Fruit fly (Drosophila melanogaster) whole organism, embryonic: ENCODE data around the gene CG12177.

Experiments used
- ATbp ChIP-seq: fragments of 200-800 bp; sonication (Bioruptor generic); optimal IDR thresholded peaks from 2 replicates; lab custom pipeline; 2017; ENCODE audit warnings: missing biosample characterization, mild to moderate bottlenecking, missing genetic modification characterization, missing genetic modification reagents
- Atf3 ChIP-seq: fragments of 200-800 bp; sonication (Bioruptor generic); optimal IDR thresholded peaks from 3 replicates; lab custom pipeline; 2016; ENCODE audit warnings: missing biosample characterization, missing genetic modification characterization
- Awh ChIP-seq: fragments of 200-800 bp; sonication (Bioruptor generic); IDR thresholded peaks from 2 replicates; pipeline ENCODE4, ENCODE4 v1.3.6; 2022; ENCODE audit warnings: missing biosample characterization, missing genetic modification characterization
- CG11456 ChIP-seq: fragments of 200-800 bp; sonication (Bioruptor generic); IDR thresholded peaks from 3 replicates; pipeline ENCODE4 v1.3.6; 2022; ENCODE audit warnings: missing biosample characterization, missing genetic modification characterization
- CG11695 ChIP-seq: fragments of 200-800 bp; sonication (Bioruptor generic); IDR thresholded peaks from 3 replicates; pipeline ENCODE4 v1.3.6; 2022; ENCODE audit warnings: missing biosample characterization, missing genetic modification characterization
- CG12071 ChIP-seq: fragments of 200-800 bp; sonication (Bioruptor generic); optimal IDR thresholded peaks from 3 replicates; lab custom pipeline; 2018; ENCODE audit warnings: missing biosample characterization, mild to moderate bottlenecking, missing genetic modification characterization
- CG14050 ChIP-seq: fragments of 200-800 bp; sonication (Bioruptor generic); IDR thresholded peaks from 3 replicates; pipeline ENCODE4 v1.3.6; 2022; ENCODE audit warnings: missing biosample characterization, missing genetic modification characterization
- CG15514 ChIP-seq: fragments of 200-800 bp; sonication (Bioruptor generic); optimal IDR thresholded peaks from 3 replicates; lab custom pipeline; 2017; ENCODE audit warnings: missing biosample characterization, missing genetic modification characterization, mild to moderate bottlenecking, moderate library complexity, missing genetic modification reagents
- CG17568 ChIP-seq: fragments of 200-800 bp; sonication (Bioruptor generic); optimal IDR thresholded peaks from 2 replicates; lab custom pipeline; 2018; ENCODE audit warnings: missing biosample characterization, mild to moderate bottlenecking, missing genetic modification characterization, moderate library complexity
- CG18764 ChIP-seq: fragments of 200-800 bp; sonication (Bioruptor generic); optimal IDR thresholded peaks from 3 replicates; lab custom pipeline; 2016; ENCODE audit warnings: missing biosample characterization, missing genetic modification characterization
- CG2712 ChIP-seq: fragments of 200-800 bp; optimal IDR thresholded peaks from 3 replicates; lab custom pipeline; 2019; ENCODE audit warnings: missing biosample characterization, mild to moderate bottlenecking, missing genetic modification characterization, moderate library complexity
- CG7987 ChIP-seq: fragments of 200-800 bp; sonication (Bioruptor generic); optimal IDR thresholded peaks from 2 replicates; lab custom pipeline; 2018; ENCODE audit warnings: missing biosample characterization, mild to moderate bottlenecking, missing genetic modification characterization, moderate library complexity
- CG8290 ChIP-seq, 3 experiments: fragments of 200-800 bp; sonication (Bioruptor generic); optimal IDR thresholded peaks; 2 replicates each; lab custom pipeline; 2016 to 2019; ENCODE audit warnings: missing biosample characterization in 3 of 3, missing genetic modification characterization in 3 of 3, mild to moderate bottlenecking in 2 of 3, moderate library complexity in 1 of 3
- D ChIP-seq, 2 experiments: fragments of 200-800 bp in 1 of 2; fragments of >200 bp in 1 of 2; sonication (Bioruptor generic) in 1 of 2; optimal IDR thresholded peaks; 2 replicates in 1 of 2; 3 replicates in 1 of 2; lab custom pipeline; 2017; ENCODE audit warnings: mild to moderate bottlenecking in 1 of 2, missing biosample characterization in 1 of 2, missing genetic modification characterization in 1 of 2, missing genetic modification reagents in 1 of 2
- Dip3 ChIP-seq: fragments of 200-800 bp; sonication (Bioruptor generic); optimal IDR thresholded peaks from 3 replicates; lab custom pipeline; 2016; ENCODE audit warnings: missing biosample characterization, missing genetic modification characterization
- E2f1 ChIP-seq: fragments of 200-800 bp; sonication (Bioruptor generic); IDR thresholded peaks from 2 replicates; pipeline ENCODE4 v1.3.6; 2022; ENCODE audit warnings: missing biosample characterization, missing genetic modification characterization
- Eip74EF ChIP-seq, 2 experiments: fragments of 200-800 bp in 1 of 2; fragments of >200 bp in 1 of 2; sonication (Bioruptor generic) in 1 of 2; optimal IDR thresholded peaks; 2 replicates each; lab custom pipeline; 2017 to 2019; ENCODE audit warnings: missing biosample characterization in 2 of 2, missing genetic modification characterization in 2 of 2, mild to moderate bottlenecking in 1 of 2, moderate library complexity in 1 of 2
- Gug ChIP-seq: fragments of 200-800 bp; sonication (Bioruptor generic); IDR thresholded peaks from 4 replicates; pipeline ENCODE4 v1.3.6; 2022; ENCODE audit warnings: missing biosample characterization, missing genetic modification characterization
- Lim3 ChIP-seq: fragments of 200-800 bp; sonication (Bioruptor generic); IDR thresholded peaks from 2 replicates; pipeline ENCODE4 v1.3.6; 2022; ENCODE audit warnings: missing biosample characterization, missing genetic modification characterization
- PHDP ChIP-seq: fragments of 200-800 bp; sonication (Bioruptor generic); optimal IDR thresholded peaks from 3 replicates; lab custom pipeline; 2018; ENCODE audit warnings: missing biosample characterization, mild to moderate bottlenecking, missing genetic modification characterization, moderate library complexity
- TFAM ChIP-seq: fragments of 200-800 bp; sonication (Bioruptor generic); optimal IDR thresholded peaks from 2 replicates; lab custom pipeline; 2017; ENCODE audit warnings: missing biosample characterization, missing genetic modification characterization, inconsistent platforms
- Trl ChIP-seq, 3 experiments: fragments of >200 bp in 2 of 3; fragments of 200-800 bp in 1 of 3; sonication (Bioruptor generic) in 1 of 3; optimal IDR thresholded peaks; 2 replicates in 1 of 3; 3 replicates in 2 of 3; lab custom pipeline; 2016 to 2017; ENCODE audit warnings: missing biosample characterization in 1 of 3, missing genetic modification characterization in 1 of 3
- YL-1 ChIP-seq: fragments of 200-800 bp; sonication (Bioruptor generic); optimal IDR thresholded peaks from 3 replicates; lab custom pipeline; 2017; ENCODE audit warnings: missing biosample characterization, mild to moderate bottlenecking, missing genetic modification characterization
- ab ChIP-seq: fragments of 200-800 bp; sonication (Bioruptor generic); optimal IDR thresholded peaks from 2 replicates; lab custom pipeline; 2016; ENCODE audit warnings: missing biosample characterization, missing genetic modification characterization
- abd-A ChIP-seq: fragments of 200-800 bp; sonication (Bioruptor generic); optimal IDR thresholded peaks from 3 replicates; lab custom pipeline; 2019; ENCODE audit warnings: missing biosample characterization, mild to moderate bottlenecking, missing genetic modification characterization, moderate library complexity
- cato ChIP-seq: fragments of 200-800 bp; sonication (Bioruptor generic); optimal IDR thresholded peaks from 2 replicates; lab custom pipeline; 2016; ENCODE audit warnings: missing biosample characterization, missing genetic modification characterization, borderline replicate concordance
- corto ChIP-seq: fragments of 200-800 bp; sonication (Bioruptor generic); optimal IDR thresholded peaks from 2 replicates; lab custom pipeline; 2016; ENCODE audit warnings: missing biosample characterization, mild to moderate bottlenecking, missing genetic modification characterization, moderate library complexity
- dimm ChIP-seq: fragments of 200-800 bp; sonication (Bioruptor generic); IDR thresholded peaks from 2 replicates; pipeline ENCODE4 v1.3.6; 2022; ENCODE audit warnings: missing biosample characterization, missing genetic modification characterization
- ems ChIP-seq: fragments of 200-800 bp; sonication (Bioruptor generic); optimal IDR thresholded peaks from 3 replicates; lab custom pipeline; 2016; ENCODE audit warnings: missing biosample characterization, missing genetic modification characterization
- eve ChIP-seq, 2 experiments: fragments of >200 bp; optimal IDR thresholded peaks; 2 replicates each; lab custom pipeline; 2017; ENCODE audit warnings: missing biosample characterization in 2 of 2, missing genetic modification characterization in 2 of 2
- exex ChIP-seq: fragments of 200-800 bp; sonication (Bioruptor generic); optimal IDR thresholded peaks from 4 replicates; lab custom pipeline; 2018; ENCODE audit warnings: missing biosample characterization, mild to moderate bottlenecking, missing genetic modification characterization, moderate library complexity
- eyg ChIP-seq: fragments of 200-800 bp; sonication (Bioruptor generic); optimal IDR thresholded peaks from 3 replicates; lab custom pipeline; 2016; ENCODE audit warnings: missing biosample characterization, missing genetic modification characterization
- her ChIP-seq: fragments of 200-800 bp; sonication (Bioruptor generic); optimal IDR thresholded peaks from 2 replicates; lab custom pipeline; 2016; ENCODE audit warnings: missing biosample characterization, missing genetic modification characterization
- hkb ChIP-seq, 2 experiments: fragments of 200-800 bp in 1 of 2; fragments of >200 bp in 1 of 2; sonication (Bioruptor generic) in 1 of 2; IDR thresholded peaks in 1 of 2; optimal IDR thresholded peaks in 1 of 2; 2 replicates each; pipeline versions ENCODE4 v1.3.6 to Lab custom; 2017 to 2022; ENCODE audit warnings: missing biosample characterization in 1 of 2, missing genetic modification characterization in 1 of 2
- kay ChIP-seq: fragments of 200-800 bp; sonication (Bioruptor generic); optimal IDR thresholded peaks from 2 replicates; lab custom pipeline; 2016; ENCODE audit warnings: missing biosample characterization, missing genetic modification characterization
- klu ChIP-seq: fragments of 200-800 bp; sonication (Bioruptor generic); IDR thresholded peaks from 2 replicates; pipeline ENCODE4 v1.3.6; 2022; ENCODE audit warnings: missing biosample characterization, missing genetic modification characterization
- kni ChIP-seq: fragments of 200-800 bp; sonication (Bioruptor generic); optimal IDR thresholded peaks from 3 replicates; lab custom pipeline; 2017; ENCODE audit warnings: mild to moderate bottlenecking, missing biosample characterization, missing genetic modification reagents, missing genetic modification characterization
- nerfin-1 ChIP-seq: fragments of 200-800 bp; sonication (Bioruptor generic); optimal IDR thresholded peaks from 3 replicates; lab custom pipeline; 2019; ENCODE audit warnings: missing biosample characterization, mild to moderate bottlenecking, missing genetic modification characterization, moderate library complexity
- nerfin-2 ChIP-seq: fragments of 200-800 bp; sonication (Bioruptor generic); IDR thresholded peaks from 2 replicates; pipeline ENCODE4 v1.3.6; 2022; ENCODE audit warnings: missing biosample characterization, missing genetic modification characterization; ENCODE audit not compliant: partially characterized antibody
- onecut ChIP-seq: fragments of 200-800 bp; sonication (Bioruptor generic); IDR thresholded peaks from 2 replicates; pipeline ENCODE4 v1.3.6; 2022; ENCODE audit warnings: missing biosample characterization, missing genetic modification characterization
- pfk ChIP-seq: fragments of 200-800 bp; sonication (Bioruptor generic); optimal IDR thresholded peaks from 2 replicates; lab custom pipeline; 2018; ENCODE audit warnings: missing biosample characterization, mild to moderate bottlenecking, missing genetic modification characterization, moderate library complexity
- pum ChIP-seq: fragments of 200-800 bp; sonication (Bioruptor generic); optimal IDR thresholded peaks from 2 replicates; lab custom pipeline; 2016; ENCODE audit warnings: missing biosample characterization, missing genetic modification characterization
- sens ChIP-seq: fragments of 200-800 bp; sonication (Bioruptor generic); peaks from one replicate; lab custom pipeline; 2016; ENCODE audit warnings: missing biosample characterization, missing genetic modification characterization
- stwl ChIP-seq: fragments of 200-800 bp; sonication (Bioruptor generic); optimal IDR thresholded peaks from 3 replicates; lab custom pipeline; 2018; ENCODE audit warnings: missing biosample characterization, mild to moderate bottlenecking, missing genetic modification characterization, moderate library complexity
- tap ChIP-seq: fragments of 200-800 bp; optimal IDR thresholded peaks from 3 replicates; lab custom pipeline; 2019; ENCODE audit warnings: missing biosample characterization, mild to moderate bottlenecking, missing genetic modification characterization, moderate library complexity
- z ChIP-seq: fragments of 200-800 bp; sonication (Bioruptor generic); IDR thresholded peaks from 3 replicates; pipeline ENCODE4 v1.3.6; 2022; ENCODE audit warnings: missing biosample characterization, missing genetic modification characterization
- zf30C ChIP-seq: fragments of 200-800 bp; sonication (Bioruptor generic); optimal IDR thresholded peaks from 3 replicates; lab custom pipeline; 2018; ENCODE audit warnings: missing biosample characterization, mild to moderate bottlenecking, missing genetic modification characterization
- zfh1 ChIP-seq: fragments of 200-800 bp; sonication (Bioruptor generic); IDR thresholded peaks from 3 replicates; pipeline ENCODE4 v1.3.6; 2022; ENCODE audit warnings: missing biosample characterization, missing genetic modification characterization

Gene CG12177

DNA sequence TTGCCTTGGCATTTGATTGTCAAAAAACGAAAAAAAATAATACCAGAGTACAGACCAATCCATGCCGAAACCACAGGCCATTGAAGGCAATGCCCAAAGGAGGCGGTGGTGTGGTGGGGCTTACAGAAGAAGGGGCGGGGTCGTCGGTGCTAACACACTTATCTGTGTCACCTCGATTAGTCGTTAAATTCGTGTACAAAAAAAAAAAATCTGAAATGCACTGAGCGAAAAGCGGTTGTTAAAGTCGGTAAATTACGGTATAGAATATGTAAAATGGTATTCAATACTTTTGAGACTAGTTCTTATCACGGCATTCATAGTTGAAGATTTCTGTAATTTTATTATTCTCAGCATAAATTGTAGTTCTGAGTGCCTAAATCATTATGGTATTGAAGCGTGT lies 36.3 kb downstream of the CG12177 start (continued):
- 0 out of 2 replicates have a peak, but pooled peaks have one; percentile 32 for TF ChIP-seq Awh (GFP tag; lab: Robert Waterston, UW)
- 0 out of 2 replicates have a peak, but pooled peaks have one; percentile 24 for TF ChIP-seq dimm
- TF ChIP-seq CG11695 (GFP tag; lab: Robert Waterston, UW) = peak; percentile 66; the same call in 2 of the 3 replicates
- no peak for TF ChIP-seq klu (GFP tag; lab: Robert Waterston, UW)
- no peak for TF ChIP-seq nerfin-1 (tag; lab: Kevin White, UChicago)
- TF ChIP-seq kay = no peak
- TF ChIP-seq Lim3 (GFP tag; lab: Robert Waterston, UW) = 0 out of 2 replicates have a peak, but pooled peaks have one; percentile 17
- TF ChIP-seq abd-A (tag; lab: Kevin White, UChicago) = no peak
- peak; percentile 10 for TF ChIP-seq tap (tag; lab: Kevin White, UChicago)
- no peak for TF ChIP-seq hkb (optimal IDR thresholded peaks at IDR 0.05; lab: Kevin White, UChicago)
- TF ChIP-seq hkb (GFP tag; IDR thresholded peaks at IDR 0.05; lab: Robert Waterston, UW) = peak; percentile 66
- peak; percentile 81 for TF ChIP-seq exex
- TF ChIP-seq TFAM (GFP tag; lab: Kevin White, UChicago) = no peak
- no peak for TF ChIP-seq nerfin-2 (GFP tag; lab: Robert Waterston, UW)
- no peak for TF ChIP-seq Dip3 (GFP tag; lab: Kevin White, UChicago)
- peak; percentile 55 for TF ChIP-seq pum (GFP tag; lab: Kevin White, UChicago)
- TF ChIP-seq PHDP (tag; lab: Kevin White, UChicago) = peak; percentile 45
- peak; percentile 70; the same call in 2 of the 3 replicates for TF ChIP-seq zfh1 (GFP tag; lab: Robert Waterston, UW)
- no peak; the same call in 1 of the 2 replicates for TF ChIP-seq onecut (GFP tag; lab: Robert Waterston, UW)
- TF ChIP-seq CG8290 (GFP tag; optimal IDR thresholded peaks at IDR 0.05; lab: Kevin White, UChicago) = no peak
- peak in 1 of 2 experiments; percentile 37 for TF ChIP-seq CG8290 (tag; optimal IDR thresholded peaks at IDR 0.05; lab: Kevin White, UChicago)
- TF ChIP-seq pfk (GFP tag; lab: Kevin White, UChicago) = no peak
- no peak for TF ChIP-seq stwl (tag; lab: Kevin White, UChicago)
- TF ChIP-seq ab (GFP tag; lab: Kevin White, UChicago) = no peak
- TF ChIP-seq CG17568 = no peak
- TF ChIP-seq Atf3 (GFP tag; lab: Kevin White, UChicago) = no peak
- TF ChIP-seq CG7987 = no peak
- no peak for TF ChIP-seq YL-1 (GFP tag; lab: Kevin White, UChicago)
- TF ChIP-seq CG12071 = peak; percentile 48
- peak; percentile 25 for TF ChIP-seq ATbp (GFP tag; lab: Kevin White, UChicago)
- peak; percentile 28 for TF ChIP-seq CG15514 (GFP tag; lab: Kevin White, UChicago)
- TF ChIP-seq CG18764 (GFP tag; lab: Kevin White, UChicago) = peak; percentile 44
- TF ChIP-seq Eip74EF (GFP tag; optimal IDR thresholded peaks at IDR 0.05; lab: Kevin White, UChicago) = no peak
- TF ChIP-seq D (optimal IDR thresholded peaks at IDR 0.05; lab: Kevin White, UChicago) = no peak
- TF ChIP-seq D (GFP tag; optimal IDR thresholded peaks at IDR 0.05; lab: Kevin White, UChicago) = peak; percentile 28
- TF ChIP-seq Trl (optimal IDR thresholded peaks at IDR 0.05; lab: Kevin White, UChicago) = no peak
- TF ChIP-seq Trl (GFP tag; optimal IDR thresholded peaks at IDR 0.05; lab: Kevin White, UChicago) = peak; percentile 50
- TF ChIP-seq CG14050 = no peak; the same call in 2 of the 3 replicates
- TF ChIP-seq ems (GFP tag; lab: Kevin White, UChicago) = no peak
- peak; percentile 59 for TF ChIP-seq CG2712 (tag; lab: Kevin White, UChicago)
- TF ChIP-seq zf30C = no peak
- no peak for TF ChIP-seq kni (GFP tag; lab: Kevin White, UChicago)
- TF ChIP-seq CG11456 (GFP tag; lab: Robert Waterston, UW) = peak; percentile 67
- TF ChIP-seq E2f1 (GFP tag; lab: Robert Waterston, UW) = peak; percentile 63; the same call in 1 of the 2 replicates
- TF ChIP-seq z (GFP tag; lab: Robert Waterston, UW) = no peak
- peak in 1 of 2 experiments; percentile 65 for TF ChIP-seq eve (GFP tag; optimal IDR thresholded peaks at IDR 0.05; lab: Kevin White, UChicago)
- TF ChIP-seq Gug (GFP tag; lab: Robert Waterston, UW) = 0 out of 4 replicates have a peak, but pooled peaks have one; percentile 10
- TF ChIP-seq her = peak; percentile 19
- no peak for TF ChIP-seq corto (GFP tag; lab: Kevin White, UChicago)
- TF ChIP-seq sens (GFP tag; lab: Kevin White, UChicago) = peak; percentile 88
- TF ChIP-seq cato (GFP tag; lab: Kevin White, UChicago) = peak; percentile 34
- no peak for TF ChIP-seq eyg (GFP tag; lab: Kevin White, UChicago)
